Fruit fly (Drosophila melanogaster) whole organism, prepupa: ENCODE measurements around the gene CG42680.

ENCODE experiments used
- Blimp-1 ChIP-seq: fragments of 200-800 bp; sonication (Bioruptor generic); optimal IDR thresholded peaks from 3 replicates; lab custom pipeline; 2017; ENCODE audit warnings: missing biosample characterization, missing genetic modification characterization, mild to moderate bottlenecking, moderate library complexity, missing genetic modification reagents
- CG10631 ChIP-seq: fragments of 200-800 bp; sonication (Bioruptor generic); optimal IDR thresholded peaks from 2 replicates; lab custom pipeline; 2016; ENCODE audit warnings: missing biosample characterization, missing genetic modification characterization
- CG11762 ChIP-seq: fragments of 200-800 bp; sonication (Bioruptor generic); optimal IDR thresholded peaks from 3 replicates; lab custom pipeline; 2016; ENCODE audit warnings: missing biosample characterization, missing genetic modification characterization; ENCODE audit not compliant: insufficient read depth
- CG15336 ChIP-seq: fragments of 200-800 bp; sonication (Bioruptor generic); IDR thresholded peaks from 2 replicates; pipeline ENCODE4 v1.3.6; 2022; ENCODE audit warnings: missing biosample characterization, missing genetic modification characterization
- CG6808 ChIP-seq: fragments of 200-800 bp; sonication (Bioruptor generic); optimal IDR thresholded peaks from 3 replicates; lab custom pipeline; 2017; ENCODE audit warnings: missing biosample characterization, missing genetic modification characterization, mild to moderate bottlenecking, moderate library complexity, missing genetic modification reagents
- CG8319 ChIP-seq: fragments of 200-800 bp; sonication (Bioruptor generic); optimal IDR thresholded peaks from 3 replicates; lab custom pipeline; 2016; ENCODE audit warnings: missing biosample characterization, missing genetic modification characterization
- Eip75B ChIP-seq: fragments of 200-800 bp; sonication (Bioruptor generic); optimal IDR thresholded peaks from 3 replicates; lab custom pipeline; 2016; ENCODE audit warnings: missing biosample characterization, missing genetic modification characterization
- Eip78C ChIP-seq: fragments of 200-800 bp; sonication (Bioruptor generic); peaks from one replicate; lab custom pipeline; 2016; ENCODE audit warnings: missing biosample characterization, missing genetic modification characterization
- Hr4 ChIP-seq: fragments of 200-800 bp; sonication (Bioruptor generic); optimal IDR thresholded peaks from 3 replicates; lab custom pipeline; 2016; ENCODE audit warnings: missing biosample characterization, missing genetic modification characterization
- Met ChIP-seq: fragments of 200-800 bp; sonication (Bioruptor generic); optimal IDR thresholded peaks from 3 replicates; lab custom pipeline; 2016; ENCODE audit warnings: missing biosample characterization, missing genetic modification characterization
- OdsH ChIP-seq: fragments of 200-800 bp; sonication (Bioruptor generic); optimal IDR thresholded peaks from 3 replicates; lab custom pipeline; 2016; ENCODE audit warnings: missing biosample characterization, missing genetic modification characterization
- eg ChIP-seq: fragments of 200-800 bp; sonication (Bioruptor generic); IDR thresholded peaks from 3 replicates; pipeline ENCODE4 v1.3.6; 2022; ENCODE audit warnings: missing biosample characterization, missing genetic modification characterization
- topi ChIP-seq: fragments of 200-800 bp; sonication (Bioruptor generic); optimal IDR thresholded peaks from 3 replicates; lab custom pipeline; 2016; ENCODE audit warnings: missing biosample characterization, missing genetic modification characterization

DNA sequence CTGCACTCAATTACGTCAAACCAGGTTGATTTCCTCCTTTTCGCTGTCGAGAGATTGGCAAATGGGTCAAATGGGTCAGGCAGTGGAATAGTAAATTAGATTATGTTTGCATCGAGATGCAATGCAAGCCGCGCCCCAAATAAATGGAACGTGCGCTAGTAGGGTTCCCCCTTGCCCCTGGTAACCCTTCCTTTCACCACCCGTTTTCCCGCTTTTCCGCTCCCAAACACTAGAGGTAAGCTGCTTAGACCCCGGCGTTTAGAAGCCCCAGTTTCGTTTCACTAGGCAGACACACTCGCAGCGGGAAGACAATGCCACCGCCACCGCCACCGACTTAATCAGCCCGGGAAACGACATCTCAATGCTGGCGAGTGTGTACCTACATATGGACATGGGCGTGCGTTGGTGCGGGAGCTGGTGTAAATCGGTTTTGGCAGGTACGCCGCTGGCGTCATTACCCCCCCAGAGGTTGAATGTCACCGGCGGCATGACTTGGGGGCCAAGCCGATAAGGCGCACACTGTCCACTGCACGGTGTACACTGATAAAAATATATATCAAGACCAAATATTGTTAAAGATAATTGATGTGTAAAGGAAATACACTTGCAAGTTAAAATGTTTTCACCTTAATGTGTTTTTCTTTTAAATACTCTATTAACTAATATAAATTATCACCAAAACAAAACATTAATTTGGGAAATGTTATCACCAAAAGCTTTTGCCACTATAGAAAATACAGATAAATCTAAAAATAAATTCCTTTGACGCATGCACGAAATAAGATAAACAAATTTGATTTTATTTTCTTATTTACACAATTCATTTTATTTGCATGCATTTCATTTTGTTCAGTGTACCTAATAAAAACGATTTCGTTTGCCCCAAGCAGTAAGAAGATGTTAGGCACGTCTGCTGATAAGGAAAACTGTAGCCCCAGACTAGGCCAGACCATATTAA is 25.2 kb upstream of the CG42680 start:
- TF ChIP-seq CG6808 (GFP tag; lab: Kevin White, UChicago), result no peak
- peak; percentile 36 for TF ChIP-seq CG11762
- no peak for TF ChIP-seq CG8319
- peak; percentile 27 for TF ChIP-seq CG10631
- peak; percentile 56 for TF ChIP-seq Eip78C (GFP tag; lab: Kevin White, UChicago)
- peak; percentile 64 for TF ChIP-seq Met (GFP tag; lab: Kevin White, UChicago)
- TF ChIP-seq CG15336, result peak; percentile 66
- TF ChIP-seq topi (GFP tag; lab: Kevin White, UChicago), result peak; percentile 37
- peak; percentile 46 for TF ChIP-seq Hr4
- peak; percentile 55; the same call in 2 of the 3 replicates for TF ChIP-seq eg
- TF ChIP-seq OdsH, result peak; percentile 59
- peak; percentile 3 for TF ChIP-seq Eip75B (GFP tag; lab: Kevin White, UChicago)
- no peak for TF ChIP-seq Blimp-1 (GFP tag; lab: Kevin White, UChicago)
